Worm (Caenorhabditis elegans): ENCODE measurements around the gene F41F3.9.

F41F3.9 gene

DNA sequence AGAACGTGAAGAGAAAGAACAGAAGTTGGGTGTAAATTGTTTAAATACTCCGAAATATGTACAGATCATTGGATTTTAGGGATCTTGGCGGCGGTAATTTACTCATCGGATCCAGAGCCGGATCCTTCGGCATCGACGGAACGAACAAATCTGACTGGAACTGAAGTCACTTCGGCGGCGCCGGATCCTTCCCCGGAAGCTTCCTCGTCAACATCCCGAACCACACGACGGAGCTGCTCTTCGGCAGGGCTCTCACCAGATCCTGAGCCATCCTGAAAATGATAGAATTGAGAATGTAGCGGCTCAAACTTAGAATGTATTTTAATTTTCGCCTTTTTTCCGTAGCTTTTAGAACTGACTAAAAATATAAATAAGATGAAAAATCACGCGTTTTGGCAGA, 36.4 kb downstream of the F41F3.9 start:
- TF ChIP-seq pros-1 (tag; optimal IDR thresholded peaks at IDR 0.05) = no peak

- no peak for TF ChIP-seq ceh-31 (tag; optimal IDR thresholded peaks at IDR 0.05)
- no peak for TF ChIP-seq sox-4 (tag; optimal IDR thresholded peaks at IDR 0.05)
- TF ChIP-seq sdc-2 (tag; optimal IDR thresholded peaks at IDR 0.05) = no peak
- TF ChIP-seq che-1 (tag; optimal IDR thresholded peaks at IDR 0.05) = no peak
- no peak for TF ChIP-seq odd-2 (tag; optimal IDR thresholded peaks at IDR 0.05)
- TF ChIP-seq ceh-24 (tag; optimal IDR thresholded peaks at IDR 0.05) = no peak
- no peak for TF ChIP-seq lin-11 (tag; optimal IDR thresholded peaks at IDR 0.05)
- no peak for TF ChIP-seq pqm-1 (tag; optimal IDR thresholded peaks at IDR 0.05)
- TF ChIP-seq fkh-6 (tag; optimal IDR thresholded peaks at IDR 0.05) = no peak
Observed at ce11 chrV:4692382-4693281, 37.4 kb downstream of the F41F3.9 start, which contains the start of gene cpg-8. Gene cpg-8 (minus strand): TSS chrV:4692432.

DNA sequence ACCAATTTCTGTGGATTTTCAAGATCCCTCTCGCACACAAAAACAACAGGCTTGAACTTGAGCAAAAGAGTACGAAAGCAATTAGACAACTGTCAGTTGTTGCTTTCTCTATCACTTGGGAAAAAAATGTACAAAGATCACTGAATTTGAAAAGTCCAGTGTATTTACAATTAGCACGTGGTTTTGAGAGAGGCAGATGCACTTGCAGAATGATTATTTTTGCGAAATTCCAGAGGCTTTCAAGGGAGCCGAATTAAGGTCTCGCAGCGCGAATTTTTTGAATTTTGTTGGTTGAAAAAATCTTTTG, 38.0 kb downstream of the F41F3.9 start:
- TF ChIP-seq unc-55 (GFP tag; optimal IDR thresholded peaks at IDR 0.05) (no peak), lin-11 (tag; optimal IDR thresholded peaks at IDR 0.05) (no peak), ets-4 (tag; optimal IDR thresholded peaks at IDR 0.05) (no peak)

ce11 chrV:4694466-4695092, 39.3 kb downstream of the F41F3.9 start:
- no peak for TF ChIP-seq pha-4 (tag; optimal IDR thresholded peaks at IDR 0.05)
- TF ChIP-seq K09A11.1 (tag; optimal IDR thresholded peaks at IDR 0.05; ENCODE audit: insufficient read depth) = no peak
- no peak for TF ChIP-seq fkh-6 (tag; optimal IDR thresholded peaks at IDR 0.05)
- no peak for TF ChIP-seq pqm-1 (tag; optimal IDR thresholded peaks at IDR 0.05)
- TF ChIP-seq hlh-13 (GFP tag; optimal IDR thresholded peaks at IDR 0.05) = no peak
- no peak for TF ChIP-seq sdc-2 (tag; optimal IDR thresholded peaks at IDR 0.05)
- TF ChIP-seq lin-11 (tag; optimal IDR thresholded peaks at IDR 0.05) = no peak
- no peak for TF ChIP-seq ahr-1 (tag; optimal IDR thresholded peaks at IDR 0.05)
- TF ChIP-seq F13H6.1 (tag; optimal IDR thresholded peaks at IDR 0.05) = no peak
- no peak for TF ChIP-seq syd-9 (tag; optimal IDR thresholded peaks at IDR 0.05)
- TF ChIP-seq elt-2 (tag; optimal IDR thresholded peaks at IDR 0.05) = no peak
- no peak for TF ChIP-seq pag-3 (tag; optimal IDR thresholded peaks at IDR 0.05; ENCODE audit: borderline replicate concordance)
- TF ChIP-seq gmeb-2 (tag; optimal IDR thresholded peaks at IDR 0.05) = no peak
- no peak for TF ChIP-seq nhr-11 (tag; optimal IDR thresholded peaks at IDR 0.05)

- TF ChIP-seq hlh-15 (tag; optimal IDR thresholded peaks at IDR 0.05) (no peak), ceh-14 (tag; optimal IDR thresholded peaks at IDR 0.05) (no peak), unc-42 (tag; optimal IDR thresholded peaks at IDR 0.05) (no peak), ets-4 (tag; optimal IDR thresholded peaks at IDR 0.05) (no peak), dmd-4 (tag; optimal IDR thresholded peaks at IDR 0.05; ENCODE audit: borderline replicate concordance) (no peak), C38D4.7 (GFP tag; optimal IDR thresholded peaks at IDR 0.05) (no peak), Y22D7AL.16 (tag; optimal IDR thresholded peaks at IDR 0.05) (no peak), che-1 (tag; optimal IDR thresholded peaks at IDR 0.05) (no peak), unc-86 (tag; optimal IDR thresholded peaks at IDR 0.05) (no peak), ceh-24 (tag; optimal IDR thresholded peaks at IDR 0.05) (no peak), pha-4 (tag; optimal IDR thresholded peaks at IDR 0.05) (no peak), F13H6.1 (tag; optimal IDR thresholded peaks at IDR 0.05) (no peak), eyg-1 (tag; optimal IDR thresholded peaks at IDR 0.05) (no peak), fkh-6 (tag; optimal IDR thresholded peaks at IDR 0.05) (no peak), ceh-34 (tag; optimal IDR thresholded peaks at IDR 0.05) (no peak), nhr-11 (tag; optimal IDR thresholded peaks at IDR 0.05) (no peak), sox-2 (GFP tag; IDR thresholded peaks at IDR 0.05) (no peak), ceh-48 (tag; optimal IDR thresholded peaks at IDR 0.05) (no peak), mec-3 (tag; optimal IDR thresholded peaks at IDR 0.05; ENCODE audit: borderline replicate concordance) (no peak)
Observed at ce11 chrV:4698675-4699074, 43.4 kb downstream of the F41F3.9 start.
